Worm (Caenorhabditis elegans) whole organism, L1 larva: ENCODE data around the gene mlc-7.
"Not testable (repeated sequence)": the region's sequence is repeated elsewhere in the genome, so short reads cannot be mapped to it uniquely, and the experiment has no call there.

Source experiments
- blmp-1 ChIP-seq: fragments of 150-350 bp; optimal IDR thresholded peaks from 2 replicates; lab custom pipeline; 2014; ENCODE audit warnings: missing biosample characterization, missing genetic modification characterization
- ceh-88 ChIP-seq: fragments of 200-800 bp; sonication (Bioruptor generic); IDR thresholded peaks from 2 replicates; pipeline ENCODE4 v1.3.6; 2022; ENCODE audit warnings: missing genetic modification characterization, missing compliant biosample characterization
- fkh-4 ChIP-seq: sonication (generic microtip); optimal IDR thresholded peaks from 2 replicates; lab custom pipeline; 2016; ENCODE audit warnings: missing compliant biosample characterization, missing genetic modification characterization, borderline replicate concordance
- fos-1 ChIP-seq: fragments of 150-350 bp; optimal IDR thresholded peaks from 2 replicates; lab custom pipeline; 2014; ENCODE audit warnings: missing biosample characterization, missing genetic modification characterization
- sptf-1 ChIP-seq: fragments of 150-350 bp; optimal IDR thresholded peaks from 2 replicates; lab custom pipeline; 2014; ENCODE audit warnings: missing biosample characterization, missing genetic modification characterization
- tlp-1 ChIP-seq: fragments of 150-350 bp; optimal IDR thresholded peaks from 2 replicates; lab custom pipeline; 2014; ENCODE audit warnings: missing biosample characterization, missing genetic modification characterization
- unc-130 ChIP-seq: fragments of 150-350 bp; optimal IDR thresholded peaks from 2 replicates; lab custom pipeline; 2017; ENCODE audit warnings: missing biosample characterization, missing genetic modification characterization, inconsistent platforms
- zag-1 ChIP-seq: fragments of 150-350 bp; optimal IDR thresholded peaks from 2 replicates; lab custom pipeline; 2014; ENCODE audit warnings: missing biosample characterization, missing genetic modification characterization

DNA sequence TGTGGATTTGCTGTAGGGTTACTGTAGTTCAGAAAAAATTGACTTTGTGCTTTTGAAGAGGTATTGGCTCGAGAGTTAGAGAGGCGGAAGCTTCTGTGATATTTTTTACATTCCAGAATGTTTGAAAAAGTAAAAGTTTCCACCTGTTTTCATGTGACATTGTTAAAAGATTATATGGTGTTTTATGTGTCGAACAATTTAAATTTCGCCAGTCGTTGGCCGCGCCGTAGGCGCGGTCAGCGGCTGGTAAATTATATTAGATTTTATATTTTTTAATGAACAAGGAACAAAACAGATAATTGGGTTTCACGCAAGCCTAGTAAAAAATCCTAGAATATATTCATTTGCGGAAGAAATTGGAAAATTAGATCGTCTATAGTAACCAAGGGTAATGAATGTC is at the start of gene mlc-7:
- TF ChIP-seq fos-1; unc-130; zag-1 (tag; lab: Kevin White, UChicago); fkh-4 (tag; lab: Kevin White, UChicago); tlp-1 (tag; lab: Kevin White, UChicago); blmp-1 (tag; lab: Kevin White, UChicago); ceh-88 (GFP tag; lab: Robert Waterston, UW); sptf-1 (tag; lab: Kevin White, UChicago): not testable (repeated sequence)
